Worm (Caenorhabditis elegans): ENCODE measurements around the gene F43E2.1.
"Not testable (repeated sequence)": the region's sequence is repeated elsewhere in the genome, so short reads cannot be mapped to it uniquely, and the experiment has no call there.

Gene F43E2.1

ce11 chrII:7370195-7370594 is 4.9 kb upstream of the F43E2.1 start, which contains the start of gene F43E2.11:
TSS of gene F43E2.11 (minus strand) at chrII:7370295.
- not testable (repeated sequence) for TF ChIP-seq mbf-1, nhr-237, ztf-11 (tag; optimal IDR thresholded peaks at IDR 0.05)

- TF ChIP-seq nhr-129 (tag; optimal IDR thresholded peaks at IDR 0.05) = peak; percentile 67
- peak; percentile 71 for TF ChIP-seq unc-55 (GFP tag; optimal IDR thresholded peaks at IDR 0.05)
- no peak for TF ChIP-seq ZK546.5 (tag; optimal IDR thresholded peaks at IDR 0.05)
- no peak for TF ChIP-seq ztf-11 (tag; optimal IDR thresholded peaks at IDR 0.05)
- peak; percentile 24 for TF ChIP-seq lin-13 (GFP tag; optimal IDR thresholded peaks at IDR 0.05)
- TF ChIP-seq peb-1 (tag; optimal IDR thresholded peaks at IDR 0.05) = no peak
- TF ChIP-seq aly-2 (tag; optimal IDR thresholded peaks at IDR 0.05) = no peak
- TF ChIP-seq C34F6.9 (tag; optimal IDR thresholded peaks at IDR 0.05) = peak; percentile 54
- TF ChIP-seq ztf-1 (GFP tag; conservative IDR thresholded peaks at IDR 0.05) = no peak
- peak; percentile 26 for TF ChIP-seq fos-1 (tag; optimal IDR thresholded peaks at IDR 0.05)
- peak; percentile 29 for TF ChIP-seq crh-2 (tag; optimal IDR thresholded peaks at IDR 0.05)
- peak in 1 of 2 experiments; percentile 61 for TF ChIP-seq lsy-2 (tag; optimal IDR thresholded peaks at IDR 0.05)
- TF ChIP-seq sma-9 (GFP tag; optimal IDR thresholded peaks at IDR 0.05) = peak; percentile 6
- no peak for TF ChIP-seq sma-9 (tag; optimal IDR thresholded peaks at IDR 0.05)
- TF ChIP-seq sma-3 (GFP tag; optimal IDR thresholded peaks at IDR 0.05) = peak; percentile 18
Measured at ce11 chrII:7374143-7374542, 937 bp upstream of the F43E2.1 start, which contains the start of the genes mtch-1 and rpb-4. TSS of gene mtch-1 (minus strand) at chrII:7374166. TSS of gene rpb-4 (plus strand) at chrII:7374495.

ce11 chrII:7379021-7379420 is 3.9 kb downstream of the F43E2.1 start, which contains the start of gene C07D10.6:
TSS of gene C07D10.6 (plus strand) at chrII:7379321.
- no peak for TF ChIP-seq sma-3 (GFP tag; optimal IDR thresholded peaks at IDR 0.05)
- no peak for TF ChIP-seq dmd-4 (tag; optimal IDR thresholded peaks at IDR 0.05)
- TF ChIP-seq R02D3.7 (tag; optimal IDR thresholded peaks at IDR 0.05) = no peak
- TF ChIP-seq gmeb-1 (tag; optimal IDR thresholded peaks at IDR 0.05) = no peak
- no peak for TF ChIP-seq C34F6.9 (tag; optimal IDR thresholded peaks at IDR 0.05)
- TF ChIP-seq nhr-237 (tag; optimal IDR thresholded peaks at IDR 0.05) = no peak
- TF ChIP-seq nhr-25 (tag; optimal IDR thresholded peaks at IDR 0.05) = no peak

DNA sequence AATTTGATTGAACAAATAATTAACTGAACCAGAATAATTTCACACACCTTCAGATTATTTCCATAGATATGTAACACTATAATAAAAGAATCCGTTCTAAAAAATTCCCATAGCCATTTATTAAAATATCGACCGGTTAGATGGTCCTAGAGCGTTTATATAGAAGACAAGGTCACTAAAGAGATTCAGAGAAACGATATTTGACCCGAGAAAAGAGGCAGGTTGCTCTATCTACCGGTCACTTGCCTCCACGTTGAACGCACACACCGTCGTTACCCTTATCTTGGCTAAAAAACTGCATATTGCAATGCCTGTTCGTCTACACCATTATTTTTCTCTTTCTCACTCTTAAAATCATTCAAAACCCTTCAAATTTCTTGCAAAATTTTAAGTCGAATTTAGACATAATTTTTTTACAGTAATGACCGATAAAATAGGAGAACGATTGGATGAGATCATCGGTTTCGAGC is 6.1 kb downstream of the F43E2.1 start, which contains the start of gene C07D10.5:
Gene C07D10.5, plus strand, starts transcription at position 420 of the 470 bp plus-strand sequence.
- no peak for TF ChIP-seq sma-3 (GFP tag; optimal IDR thresholded peaks at IDR 0.05)
- TF ChIP-seq nhr-11 (tag; optimal IDR thresholded peaks at IDR 0.05) = no peak
- TF ChIP-seq skn-1 (tag; optimal IDR thresholded peaks at IDR 0.05) = no peak
- TF ChIP-seq nhr-237 (tag; optimal IDR thresholded peaks at IDR 0.05) = no peak
- TF ChIP-seq snpc-4 (tag; optimal IDR thresholded peaks at IDR 0.05) = no peak
- TF ChIP-seq blmp-1 (tag; optimal IDR thresholded peaks at IDR 0.05; ENCODE audit: insufficient read depth) = no peak
- TF ChIP-seq elt-3 (tag; optimal IDR thresholded peaks at IDR 0.05) = no peak

ce11 chrII:7381947-7382346 is 6.9 kb downstream of the F43E2.1 start:
- TF ChIP-seq fos-1 (tag; optimal IDR thresholded peaks at IDR 0.05) (peak; percentile 51), ceh-82 (tag; optimal IDR thresholded peaks at IDR 0.05) (no peak)

ce11 chrII:7385442-7385841 is 10.4 kb downstream of the F43E2.1 start, which contains the start of gene sre-3:
TSS of gene sre-3 (plus strand) at chrII:7385742.
- TF ChIP-seq gmeb-1 (tag; optimal IDR thresholded peaks at IDR 0.05) (no peak), ztf-4 (tag; optimal IDR thresholded peaks at IDR 0.05) (no peak), skn-1 (tag; optimal IDR thresholded peaks at IDR 0.05) (no peak), R02D3.7 (tag; optimal IDR thresholded peaks at IDR 0.05) (no peak), lin-39 (tag; optimal IDR thresholded peaks at IDR 0.05) (no peak), mbf-1 (tag; optimal IDR thresholded peaks at IDR 0.05) (no peak), nhr-21 (tag; optimal IDR thresholded peaks at IDR 0.05) (no peak), zag-1 (tag; optimal IDR thresholded peaks at IDR 0.05) (no peak), ztf-11 (tag; optimal IDR thresholded peaks at IDR 0.05) (no peak)

- no peak for TF ChIP-seq nhr-21 (tag; optimal IDR thresholded peaks at IDR 0.05)
Measured at ce11 chrII:7390335-7390734, 15.3 kb downstream of the F43E2.1 start.
